Fruit fly (Drosophila melanogaster) whole organism, embryonic: ENCODE data around the gene CG33111.

Experiments used
- ATbp ChIP-seq: fragments of 200-800 bp; sonication (Bioruptor generic); optimal IDR thresholded peaks from 2 replicates; lab custom pipeline; 2017; ENCODE audit warnings: missing biosample characterization, mild to moderate bottlenecking, missing genetic modification characterization, missing genetic modification reagents
- Adf1 ChIP-seq: fragments of 200-800 bp; sonication (Bioruptor generic); IDR thresholded peaks from 2 replicates; pipeline ENCODE4 v1.3.6; 2022; ENCODE audit warnings: missing biosample characterization, missing genetic modification characterization
- Asciz ChIP-seq: fragments of 200-800 bp; sonication (Bioruptor generic); optimal IDR thresholded peaks from 2 replicates; lab custom pipeline; 2017; ENCODE audit warnings: missing biosample characterization, mild to moderate bottlenecking, missing genetic modification characterization, missing genetic modification reagents
- B-H2 ChIP-seq: fragments of 200-800 bp; sonication (Bioruptor generic); optimal IDR thresholded peaks from 2 replicates; lab custom pipeline; 2018; ENCODE audit warnings: missing biosample characterization, mild to moderate bottlenecking, missing genetic modification characterization
- Blimp-1 ChIP-seq: fragments of 200-800 bp; sonication (Bioruptor generic); optimal IDR thresholded peaks from 3 replicates; lab custom pipeline; 2018; ENCODE audit warnings: missing biosample characterization, missing genetic modification characterization, mild to moderate bottlenecking, moderate library complexity, missing genetic modification reagents
- CG10366 ChIP-seq: fragments of 200-800 bp; sonication (Bioruptor generic); IDR thresholded peaks from 2 replicates; pipeline ENCODE4 v1.3.6; 2022; ENCODE audit warnings: missing biosample characterization, missing genetic modification characterization
- CG12391 ChIP-seq: fragments of 200-800 bp; sonication (Bioruptor generic); optimal IDR thresholded peaks from 3 replicates; lab custom pipeline; 2018; ENCODE audit warnings: missing biosample characterization, mild to moderate bottlenecking, missing genetic modification characterization, moderate library complexity
- CG13123 ChIP-seq: fragments of 200-800 bp; sonication (Bioruptor generic); optimal IDR thresholded peaks from 2 replicates; lab custom pipeline; 2016; ENCODE audit warnings: missing biosample characterization, missing genetic modification characterization
- CG13775 ChIP-seq: fragments of 200-800 bp; sonication (Bioruptor generic); optimal IDR thresholded peaks from 3 replicates; lab custom pipeline; 2017; ENCODE audit warnings: missing biosample characterization, mild to moderate bottlenecking, missing genetic modification characterization
- CG15011 ChIP-seq: fragments of 200-800 bp; sonication (Bioruptor generic); optimal IDR thresholded peaks from 3 replicates; lab custom pipeline; 2018; ENCODE audit warnings: missing biosample characterization, mild to moderate bottlenecking, missing genetic modification characterization
- CG17328 ChIP-seq: fragments of 200-800 bp; sonication (Bioruptor generic); IDR thresholded peaks from 2 replicates; pipeline ENCODE4 v1.3.6; 2022; ENCODE audit warnings: missing biosample characterization, missing genetic modification characterization
- CG3163 ChIP-seq: fragments of 200-800 bp; sonication (Bioruptor generic); optimal IDR thresholded peaks from 3 replicates; lab custom pipeline; 2016; ENCODE audit warnings: missing biosample characterization, missing genetic modification characterization
- CG34422 ChIP-seq: fragments of 200-800 bp; sonication (Bioruptor generic); IDR thresholded peaks from 3 replicates; pipeline ENCODE4 v1.3.6; 2022; ENCODE audit warnings: missing biosample characterization, missing genetic modification characterization
- CG4360 ChIP-seq: fragments of 200-800 bp; sonication (Bioruptor generic); IDR thresholded peaks from 2 replicates; pipeline ENCODE4 v1.3.6; 2022; ENCODE audit warnings: missing biosample characterization, missing genetic modification characterization
- CG4424 ChIP-seq: fragments of 200-800 bp; sonication (Bioruptor generic); optimal IDR thresholded peaks from 3 replicates; lab custom pipeline; 2016; ENCODE audit warnings: missing biosample characterization, missing genetic modification characterization
- CG4617 ChIP-seq: fragments of 200-800 bp; sonication (Bioruptor generic); optimal IDR thresholded peaks from 3 replicates; lab custom pipeline; 2016; ENCODE audit warnings: missing biosample characterization, missing genetic modification characterization, borderline replicate concordance
- CG4707 ChIP-seq: fragments of 200-800 bp; sonication (Bioruptor generic); optimal IDR thresholded peaks from 2 replicates; lab custom pipeline; 2018; ENCODE audit warnings: missing biosample characterization, mild to moderate bottlenecking, missing genetic modification characterization, moderate library complexity
- CG5953 ChIP-seq: fragments of 200-800 bp; sonication (Bioruptor generic); IDR thresholded peaks from 2 replicates; pipeline ENCODE4 v1.3.6; 2022; ENCODE audit warnings: missing biosample characterization, missing genetic modification characterization
- CG6813 ChIP-seq: fragments of 200-800 bp; sonication (Bioruptor generic); optimal IDR thresholded peaks from 2 replicates; lab custom pipeline; 2017; ENCODE audit warnings: missing biosample characterization, missing genetic modification characterization, mild to moderate bottlenecking, moderate library complexity, missing genetic modification reagents
- CG7786 ChIP-seq: fragments of 200-800 bp; sonication (Bioruptor generic); optimal IDR thresholded peaks from 2 replicates; lab custom pipeline; 2016; ENCODE audit warnings: missing biosample characterization, missing genetic modification characterization
- CG9876 ChIP-seq: fragments of 200-800 bp; sonication (Bioruptor generic); optimal IDR thresholded peaks from 2 replicates; lab custom pipeline; 2016; ENCODE audit warnings: missing biosample characterization, missing genetic modification characterization
- CHES-1-like ChIP-seq: fragments of 200-800 bp; sonication (Bioruptor generic); optimal IDR thresholded peaks from 2 replicates; lab custom pipeline; 2016; ENCODE audit warnings: missing biosample characterization, missing genetic modification characterization
- Fer2 ChIP-seq: fragments of 200-800 bp; sonication (Bioruptor generic); optimal IDR thresholded peaks from 2 replicates; lab custom pipeline; 2018; ENCODE audit warnings: missing biosample characterization, mild to moderate bottlenecking, missing genetic modification characterization, moderate library complexity
- Fer3 ChIP-seq: fragments of 200-800 bp; sonication (Bioruptor generic); optimal IDR thresholded peaks from 2 replicates; lab custom pipeline; 2018; ENCODE audit warnings: missing biosample characterization, mild to moderate bottlenecking, missing genetic modification characterization, moderate library complexity
- Gug ChIP-seq: fragments of 200-800 bp; sonication (Bioruptor generic); IDR thresholded peaks from 4 replicates; pipeline ENCODE4 v1.3.6; 2022; ENCODE audit warnings: missing biosample characterization, missing genetic modification characterization
- HmgD ChIP-seq: fragments of 200-800 bp; sonication (Bioruptor generic); optimal IDR thresholded peaks from 3 replicates; lab custom pipeline; 2016; ENCODE audit warnings: missing biosample characterization, missing genetic modification characterization
- Hmr ChIP-seq: fragments of 200-800 bp; sonication (Bioruptor generic); optimal IDR thresholded peaks from 3 replicates; lab custom pipeline; 2017; ENCODE audit warnings: mild to moderate bottlenecking, missing biosample characterization, missing genetic modification reagents, missing genetic modification characterization
- Nf-YA ChIP-seq: fragments of 200-800 bp; sonication (Bioruptor generic); IDR thresholded peaks from 2 replicates; pipeline ENCODE4 v1.3.6; 2022; ENCODE audit warnings: missing biosample characterization, missing genetic modification characterization
- Rx ChIP-seq: fragments of 200-800 bp; sonication (Bioruptor generic); IDR thresholded peaks from 2 replicates; pipeline ENCODE4 v1.3.6; 2022; ENCODE audit warnings: missing biosample characterization, missing genetic modification characterization
- Taf1 ChIP-seq: fragments of 200-800 bp; sonication (Bioruptor generic); IDR thresholded peaks from 2 replicates; pipeline ENCODE4 v1.3.6; 2022; ENCODE audit warnings: missing biosample characterization, missing genetic modification characterization
- az2 ChIP-seq: fragments of 200-800 bp; sonication (Bioruptor generic); optimal IDR thresholded peaks from 3 replicates; lab custom pipeline; 2016; ENCODE audit warnings: missing biosample characterization, missing genetic modification characterization
- bbx ChIP-seq: fragments of 200-800 bp; sonication (Bioruptor generic); IDR thresholded peaks from 2 replicates; pipeline ENCODE4 v1.3.6; 2022; ENCODE audit warnings: missing biosample characterization, missing genetic modification characterization; ENCODE audit not compliant: partially characterized antibody
- bsh ChIP-seq, 2 experiments: fragments of 200-800 bp; sonication (Bioruptor generic); optimal IDR thresholded peaks; 2 replicates each; lab custom pipeline; 2017 to 2018; ENCODE audit warnings: mild to moderate bottlenecking in 2 of 2, missing biosample characterization in 2 of 2, missing genetic modification characterization in 2 of 2, moderate library complexity in 1 of 2
- btn ChIP-seq: fragments of 200-800 bp; sonication (Bioruptor generic); optimal IDR thresholded peaks from 2 replicates; lab custom pipeline; 2016; ENCODE audit warnings: missing biosample characterization, missing genetic modification characterization
- ci ChIP-seq: fragments of 200-800 bp; sonication (Bioruptor generic); IDR thresholded peaks from 3 replicates; pipeline ENCODE4 v1.3.6; 2022; ENCODE audit warnings: missing biosample characterization, missing genetic modification characterization
- crp ChIP-seq, 2 experiments: fragments of 200-800 bp; sonication (Bioruptor generic); optimal IDR thresholded peaks; 2 replicates in 1 of 2; 3 replicates in 1 of 2; lab custom pipeline; 2017; ENCODE audit warnings: missing biosample characterization in 2 of 2, missing genetic modification characterization in 2 of 2, mild to moderate bottlenecking in 1 of 2, moderate library complexity in 1 of 2
- cwo ChIP-seq: fragments of 200-800 bp; sonication (Bioruptor generic); optimal IDR thresholded peaks from 3 replicates; lab custom pipeline; 2017; ENCODE audit warnings: missing biosample characterization, missing genetic modification characterization, mild to moderate bottlenecking, moderate library complexity, missing genetic modification reagents
- fd64A ChIP-seq: fragments of 200-800 bp; sonication (Bioruptor generic); optimal IDR thresholded peaks from 3 replicates; lab custom pipeline; 2018; ENCODE audit warnings: missing biosample characterization, mild to moderate bottlenecking, missing genetic modification characterization
- gcm ChIP-seq: fragments of 200-800 bp; sonication (Bioruptor generic); optimal IDR thresholded peaks from 2 replicates; lab custom pipeline; 2019; ENCODE audit warnings: missing biosample characterization, mild to moderate bottlenecking, missing genetic modification characterization, moderate library complexity
- her ChIP-seq: fragments of 200-800 bp; sonication (Bioruptor generic); optimal IDR thresholded peaks from 2 replicates; lab custom pipeline; 2016; ENCODE audit warnings: missing biosample characterization, missing genetic modification characterization
- inv ChIP-seq: fragments of 200-800 bp; sonication (Bioruptor generic); IDR thresholded peaks from 2 replicates; pipeline ENCODE4 v1.3.6; 2022; ENCODE audit warnings: missing biosample characterization, missing genetic modification characterization; ENCODE audit not compliant: partially characterized antibody
- mirr ChIP-seq: fragments of 200-800 bp; sonication (Bioruptor generic); optimal IDR thresholded peaks from 3 replicates; lab custom pipeline; 2018; ENCODE audit warnings: missing biosample characterization, mild to moderate bottlenecking, missing genetic modification characterization
- nerfin-2 ChIP-seq: fragments of 200-800 bp; sonication (Bioruptor generic); IDR thresholded peaks from 2 replicates; pipeline ENCODE4 v1.3.6; 2022; ENCODE audit warnings: missing biosample characterization, missing genetic modification characterization; ENCODE audit not compliant: partially characterized antibody
- nom ChIP-seq: fragments of 200-800 bp; sonication (Bioruptor generic); optimal IDR thresholded peaks from 2 replicates; lab custom pipeline; 2017; ENCODE audit warnings: missing biosample characterization, missing genetic modification characterization, mild to moderate bottlenecking, moderate library complexity, missing genetic modification reagents
- row ChIP-seq: fragments of 200-800 bp; sonication (Bioruptor generic); IDR thresholded peaks from 3 replicates; pipeline ENCODE4 v1.3.6; 2022; ENCODE audit warnings: missing biosample characterization, missing genetic modification characterization
- sens ChIP-seq: fragments of 200-800 bp; sonication (Bioruptor generic); peaks from one replicate; lab custom pipeline; 2016; ENCODE audit warnings: missing biosample characterization, missing genetic modification characterization
- slbo ChIP-seq: fragments of 200-800 bp; sonication (Bioruptor generic); IDR thresholded peaks from 2 replicates; pipeline ENCODE4 v1.3.6; 2022; ENCODE audit warnings: missing biosample characterization, missing genetic modification characterization
- stwl ChIP-seq: fragments of 200-800 bp; sonication (Bioruptor generic); optimal IDR thresholded peaks from 3 replicates; lab custom pipeline; 2018; ENCODE audit warnings: missing biosample characterization, mild to moderate bottlenecking, missing genetic modification characterization, moderate library complexity
- wek ChIP-seq: fragments of 200-800 bp; sonication (Bioruptor generic); optimal IDR thresholded peaks from 3 replicates; lab custom pipeline; 2018; ENCODE audit warnings: missing biosample characterization, mild to moderate bottlenecking, missing genetic modification characterization, moderate library complexity

CG33111 gene

dm6 chr3R:23867194-23867593 is 48.2 kb upstream of the CG33111 start:
- TF ChIP-seq CG6813 (GFP tag; lab: Kevin White, UChicago), result peak; percentile 3
- TF ChIP-seq gcm, result peak; percentile 52
- no peak for TF ChIP-seq Fer2 (tag; lab: Kevin White, UChicago)
- no peak for TF ChIP-seq Hmr
- TF ChIP-seq CG4707 (GFP tag; lab: Kevin White, UChicago), result no peak
- no peak for TF ChIP-seq CG4617 (GFP tag; lab: Kevin White, UChicago)
- TF ChIP-seq Asciz (GFP tag; lab: Kevin White, UChicago), result peak; percentile 26
- TF ChIP-seq Blimp-1 (GFP tag; lab: Kevin White, UChicago), result peak; percentile 14
- TF ChIP-seq CG12391, result no peak
- TF ChIP-seq az2 (GFP tag; lab: Kevin White, UChicago), result no peak
- no peak for TF ChIP-seq slbo (GFP tag; lab: Robert Waterston, UW)
- peak in 1 of 2 experiments; percentile 13 for TF ChIP-seq bsh (GFP tag; optimal IDR thresholded peaks at IDR 0.05; lab: Kevin White, UChicago)
- peak; percentile 48 for TF ChIP-seq fd64A (GFP tag; lab: Kevin White, UChicago)
- TF ChIP-seq wek, result peak; percentile 15
- TF ChIP-seq ATbp (GFP tag; lab: Kevin White, UChicago), result peak; percentile 37
- no peak for TF ChIP-seq nom (GFP tag; lab: Kevin White, UChicago)
- TF ChIP-seq Rx (GFP tag; lab: Robert Waterston, UW), result no peak
- peak; percentile 80 for TF ChIP-seq sens
- TF ChIP-seq crp (GFP tag; optimal IDR thresholded peaks at IDR 0.05; lab: Kevin White, UChicago), result no peak
- TF ChIP-seq CG9876 (GFP tag; lab: Kevin White, UChicago), result no peak

- TF ChIP-seq row (GFP tag; lab: Robert Waterston, UW) (peak; percentile 30; the same call in 1 of the 3 replicates), B-H2 (peak; percentile 63), Taf1 (peak; percentile 31; the same call in 1 of the 2 replicates), CG13123 (GFP tag; lab: Kevin White, UChicago) (peak; percentile 49), ci (GFP tag; lab: Robert Waterston, UW) (peak; percentile 85), CG13775 (GFP tag; lab: Kevin White, UChicago) (peak; percentile 46), CG4424 (GFP tag; lab: Kevin White, UChicago) (peak; percentile 31), CG4360 (GFP tag; lab: Robert Waterston, UW) (peak; percentile 64), bbx (GFP tag; lab: Robert Waterston, UW) (peak; percentile 77), CG10366 (GFP tag; lab: Robert Waterston, UW) (peak; percentile 49), HmgD (GFP tag; lab: Kevin White, UChicago) (peak; percentile 40), Gug (GFP tag; lab: Robert Waterston, UW) (peak; percentile 48; the same call in 3 of the 4 replicates), stwl (tag; lab: Kevin White, UChicago) (peak; percentile 46), Adf1 (GFP tag; lab: Robert Waterston, UW) (peak; percentile 43; the same call in 1 of the 2 replicates), Fer3 (tag; lab: Kevin White, UChicago) (peak; percentile 56), cwo (peak; percentile 55), CG3163 (GFP tag; lab: Kevin White, UChicago) (peak; percentile 71), Hmr (peak; percentile 65), az2 (GFP tag; lab: Kevin White, UChicago) (peak; percentile 39), CHES-1-like (peak; percentile 68), CG17328 (peak; percentile 86), mirr (GFP tag; lab: Kevin White, UChicago) (peak; percentile 41), her (GFP tag; lab: Kevin White, UChicago) (peak; percentile 77), inv (GFP tag; lab: Robert Waterston, UW) (peak; percentile 60; the same call in 1 of the 2 replicates), CG7786 (GFP tag; lab: Kevin White, UChicago) (peak; percentile 73), nerfin-2 (GFP tag; lab: Robert Waterston, UW) (peak; percentile 66), CG5953 (GFP tag; lab: Robert Waterston, UW) (peak; percentile 72), CG15011 (peak; percentile 36), btn (peak; percentile 57), CG34422 (GFP tag; lab: Robert Waterston, UW) (peak; percentile 76), Nf-YA (peak; percentile 74)
Observed at dm6 chr3R:23859365-23859804, 40.3 kb upstream of the CG33111 start.
